Worm (Caenorhabditis elegans): Measurements from ENCODE around the gene zig-5.

zig-5 gene

DNA sequence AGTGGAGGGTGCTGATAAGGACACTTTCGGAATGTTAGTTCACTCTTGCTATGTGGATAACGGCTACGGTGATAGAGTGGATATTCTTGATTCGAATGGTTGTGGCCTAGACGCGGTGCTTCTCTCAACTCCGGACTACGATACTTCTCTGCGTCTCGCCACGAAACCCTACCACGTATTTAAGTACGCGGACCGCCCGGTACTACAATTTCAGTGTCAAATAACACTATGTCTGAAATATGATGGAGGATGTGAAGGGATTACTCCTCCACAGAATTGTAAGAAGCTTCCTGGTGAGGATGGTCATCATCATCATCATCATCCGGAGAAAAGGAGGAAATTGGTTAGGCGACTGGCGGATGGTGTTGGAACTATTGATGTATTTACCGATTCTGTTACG, 38.3 kb downstream of the zig-5 start:
- no peak for TF ChIP-seq hlh-17 (GFP tag; optimal IDR thresholded peaks at IDR 0.05; ENCODE audit: borderline replicate concordance)
- TF ChIP-seq jun-1 (tag; optimal IDR thresholded peaks at IDR 0.05), result no peak
- no peak for TF ChIP-seq unc-62 (GFP tag; optimal IDR thresholded peaks at IDR 0.05)
- no peak for TF ChIP-seq tbx-2 (tag; optimal IDR thresholded peaks at IDR 0.05)
- TF ChIP-seq C16A3.4 (tag; optimal IDR thresholded peaks at IDR 0.05), result no peak

- TF ChIP-seq blmp-1 (tag; optimal IDR thresholded peaks at IDR 0.05) (peak; percentile 57), nhr-28 (tag; optimal IDR thresholded peaks at IDR 0.05) (no peak), hlh-4 (tag; optimal IDR thresholded peaks at IDR 0.05) (no peak)
These were observed 42.1 kb downstream of the zig-5 start, which contains the start of gene cut-6 for ce11 chrIII:10911160-10911559. TSS of gene cut-6 (plus strand) at chrIII:10911460.

ce11 chrIII:10909166-10909565, 44.1 kb downstream of the zig-5 start:
- TF ChIP-seq unc-130 (tag; optimal IDR thresholded peaks at IDR 0.05), result no peak
- no peak for TF ChIP-seq efl-1 (optimal IDR thresholded peaks at IDR 0.05)
- TF ChIP-seq efl-1 (GFP tag; optimal IDR thresholded peaks at IDR 0.05 in 1 of 2), result peak in 1 of 2 experiments; percentile 94

- TF ChIP-seq fkh-10 (GFP tag; optimal IDR thresholded peaks at IDR 0.05), result no peak
- TF ChIP-seq nhr-12 (tag; optimal IDR thresholded peaks at IDR 0.05), result no peak
- no peak for TF ChIP-seq efl-1 (optimal IDR thresholded peaks at IDR 0.05)
- peak in 1 of 2 experiments; percentile 68 for TF ChIP-seq efl-1 (GFP tag; optimal IDR thresholded peaks at IDR 0.05 in 1 of 2)
- peak in 1 of 3 experiments; percentile 39 for TF ChIP-seq dpl-1 (GFP tag; optimal IDR thresholded peaks at IDR 0.05)
These were observed 44.8 kb downstream of the zig-5 start for ce11 chrIII:10908543-10908942.

DNA sequence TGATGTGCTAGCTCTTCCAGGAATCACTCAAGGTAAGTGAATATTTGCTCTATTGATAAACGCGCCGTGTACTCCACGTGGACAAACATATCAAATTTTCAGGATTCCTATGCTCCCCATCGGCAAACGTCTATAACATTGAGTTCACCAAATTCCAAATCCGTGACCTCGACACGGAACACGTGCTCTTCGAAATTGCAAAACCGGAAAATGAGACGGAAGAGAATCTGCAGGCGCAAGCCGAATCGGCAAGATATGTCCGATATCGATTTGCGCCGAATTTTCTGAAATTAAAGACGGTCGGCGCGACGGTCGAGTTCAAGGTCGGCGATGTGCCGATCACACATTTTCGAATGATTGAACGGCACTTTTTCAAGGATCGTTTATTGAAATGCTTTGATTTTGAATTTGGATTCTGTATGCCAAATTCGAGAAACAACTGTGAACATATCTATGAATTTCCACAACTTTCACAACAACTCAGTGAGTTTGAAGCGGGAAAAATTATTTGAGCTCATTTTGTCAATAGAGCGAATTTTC, 45.6 kb downstream of the zig-5 start:
- TF ChIP-seq nhr-47 (tag; optimal IDR thresholded peaks at IDR 0.05) (no peak), efl-1 (optimal IDR thresholded peaks at IDR 0.05) (no peak), efl-1 (GFP tag; optimal IDR thresholded peaks at IDR 0.05 in 1 of 2) (peak; percentile 40 to 97), lin-35 (GFP tag; optimal IDR thresholded peaks at IDR 0.05) (peak in 1 of 2 experiments; percentile 27), dpl-1 (GFP tag; optimal IDR thresholded peaks at IDR 0.05) (peak in 2 of 3 experiments; percentile 27 to 62), C34B4.2 (tag; optimal IDR thresholded peaks at IDR 0.05) (no peak)

DNA sequence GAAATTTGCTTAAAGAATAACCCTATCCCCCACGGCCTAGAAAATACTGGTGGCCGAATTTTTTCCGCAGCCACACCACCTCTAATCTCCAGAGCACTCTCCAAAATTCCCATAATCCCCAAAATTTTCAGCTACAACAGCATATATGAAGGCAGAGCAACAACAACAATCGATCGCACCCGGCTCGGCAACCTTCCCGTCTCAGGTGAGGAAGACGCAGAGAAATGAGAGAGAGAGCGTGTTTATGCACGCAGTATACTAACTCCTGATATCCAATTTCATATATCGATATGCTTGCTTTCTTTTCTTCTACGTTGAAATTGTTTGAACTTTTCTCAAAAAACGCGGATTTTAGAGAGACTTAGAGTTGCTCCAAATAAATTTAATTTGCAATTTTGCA, 47.0 kb downstream of the zig-5 start:
- TF ChIP-seq efl-1 (optimal IDR thresholded peaks at IDR 0.05) (peak in 1 of 2 experiments; percentile 9), efl-1 (GFP tag; optimal IDR thresholded peaks at IDR 0.05 in 1 of 2) (peak; percentile 27 to 96), lsy-2 (tag; optimal IDR thresholded peaks at IDR 0.05) (peak in 1 of 2 experiments; percentile 26), lin-35 (GFP tag; optimal IDR thresholded peaks at IDR 0.05) (no peak), nhr-47 (tag; optimal IDR thresholded peaks at IDR 0.05) (peak; percentile 8), skn-1 (tag; optimal IDR thresholded peaks at IDR 0.05) (no peak), dpl-1 (GFP tag; optimal IDR thresholded peaks at IDR 0.05) (peak in 2 of 3 experiments; percentile 22 to 48), ceh-82 (tag; optimal IDR thresholded peaks at IDR 0.05) (peak in 1 of 3 experiments; percentile 17), dsc-1 (tag; optimal IDR thresholded peaks at IDR 0.05) (peak; percentile 9), nhr-77 (tag; optimal IDR thresholded peaks at IDR 0.05) (no peak), fkh-8 (tag; optimal IDR thresholded peaks at IDR 0.05) (peak; percentile 73), irx-1 (tag; optimal IDR thresholded peaks at IDR 0.05) (no peak)

ce11 chrIII:10905112-10905511, 48.2 kb downstream of the zig-5 start:
- no peak for TF ChIP-seq fkh-10 (GFP tag; optimal IDR thresholded peaks at IDR 0.05)
- TF ChIP-seq fkh-8 (tag; optimal IDR thresholded peaks at IDR 0.05), result no peak
- no peak for TF ChIP-seq elt-3 (tag; optimal IDR thresholded peaks at IDR 0.05)
- peak; percentile 52 for TF ChIP-seq ceh-8 (GFP tag; optimal IDR thresholded peaks at IDR 0.05)
- no peak for TF ChIP-seq nhr-12 (tag; optimal IDR thresholded peaks at IDR 0.05)
- peak; percentile 51 for TF ChIP-seq unc-86 (tag; optimal IDR thresholded peaks at IDR 0.05)
- no peak for TF ChIP-seq pax-3 (tag; optimal IDR thresholded peaks at IDR 0.05)
- TF ChIP-seq nhr-19 (GFP tag; conservative IDR thresholded peaks at IDR 0.05), result no peak
- peak; percentile 6 for TF ChIP-seq nhr-20 (tag; optimal IDR thresholded peaks at IDR 0.05)
- peak in 1 of 2 experiments; percentile 28 for TF ChIP-seq ztf-11 (tag; optimal IDR thresholded peaks at IDR 0.05)
- no peak for TF ChIP-seq ama-1 (optimal IDR thresholded peaks at IDR 0.05)
- no peak for TF ChIP-seq efl-3 (GFP tag; optimal IDR thresholded peaks at IDR 0.05)
- peak; percentile 87 for TF ChIP-seq lin-14 (GFP tag; optimal IDR thresholded peaks at IDR 0.05)
- no peak for TF ChIP-seq lir-3 (tag; optimal IDR thresholded peaks at IDR 0.05; ENCODE audit: poor library complexity)
- no peak for TF ChIP-seq ces-1 (GFP tag; optimal IDR thresholded peaks at IDR 0.05)
- TF ChIP-seq C04F5.9 (tag; optimal IDR thresholded peaks at IDR 0.05), result no peak
- no peak for TF ChIP-seq unc-30 (tag; optimal IDR thresholded peaks at IDR 0.05)
- no peak for TF ChIP-seq hlh-4 (tag; optimal IDR thresholded peaks at IDR 0.05)
- no peak for TF ChIP-seq pag-3 (tag; optimal IDR thresholded peaks at IDR 0.05; ENCODE audit: borderline replicate concordance, insufficient read depth)
